Worm (Caenorhabditis elegans) whole organism, L3 larva: ENCODE data around the gene Y39A3CL.3.
A peak's percentile ranks its signal among the peaks of the same experiment; 100 is the strongest.

Source experiments
- aly-2 ChIP-seq: fragments of 150-350 bp; optimal IDR thresholded peaks from 2 replicates; lab custom pipeline; 2014; ENCODE audit warnings: missing biosample characterization, missing genetic modification characterization
- ama-1 ChIP-seq: fragments of 150-350 bp; optimal IDR thresholded peaks from 2 replicates; lab custom pipeline; 2018
- ceh-16 ChIP-seq: sonication (generic microtip); optimal IDR thresholded peaks from 2 replicates; lab custom pipeline; 2017; ENCODE audit warnings: missing biosample characterization, missing genetic modification characterization
- ceh-82 ChIP-seq: fragments of 150-350 bp; optimal IDR thresholded peaks from 2 replicates; lab custom pipeline; 2014; ENCODE audit warnings: missing biosample characterization, missing genetic modification characterization
- egl-5 ChIP-seq: fragments of 150-350 bp; optimal IDR thresholded peaks from 2 replicates; lab custom pipeline; 2017; ENCODE audit warnings: missing biosample characterization, missing genetic modification reagents, missing genetic modification characterization, inconsistent platforms
- elt-1 ChIP-seq: fragments of 150-350 bp; optimal IDR thresholded peaks from 2 replicates; lab custom pipeline; 2014; ENCODE audit warnings: missing biosample characterization, missing genetic modification characterization
- elt-2 ChIP-seq: sonication (generic microtip); optimal IDR thresholded peaks from 2 replicates; lab custom pipeline; 2016; ENCODE audit warnings: missing genetic modification reagents, mild to moderate bottlenecking, missing genetic modification characterization, missing compliant biosample characterization
- fkh-10 ChIP-seq: sonication (generic microtip); optimal IDR thresholded peaks from 2 replicates; lab custom pipeline; 2017; ENCODE audit warnings: missing biosample characterization, missing genetic modification reagents, missing genetic modification characterization
- fkh-2 ChIP-seq: fragments of 150-350 bp; optimal IDR thresholded peaks from 2 replicates; lab custom pipeline; 2014; ENCODE audit warnings: missing biosample characterization, missing genetic modification reagents, missing genetic modification characterization
- lin-15B ChIP-seq: fragments of 150-350 bp; optimal IDR thresholded peaks from 2 replicates; lab custom pipeline; 2014; ENCODE audit warnings: missing biosample characterization, missing genetic modification characterization
- lsy-12 ChIP-seq: sonication (generic microtip); optimal IDR thresholded peaks from 2 replicates; lab custom pipeline; 2016; ENCODE audit warnings: mild to moderate bottlenecking, missing genetic modification characterization, missing compliant biosample characterization
- mdl-1 ChIP-seq: fragments of 150-350 bp; optimal IDR thresholded peaks from 2 replicates; lab custom pipeline; 2014; ENCODE audit warnings: missing biosample characterization, missing genetic modification characterization
- mml-1 ChIP-seq: fragments of 150-350 bp; sonication (generic microtip); optimal IDR thresholded peaks from 3 replicates; lab custom pipeline; 2014; ENCODE audit warnings: missing biosample characterization, missing genetic modification characterization
- nfya-1 ChIP-seq: sonication (generic microtip); optimal IDR thresholded peaks from 2 replicates; lab custom pipeline; 2017; ENCODE audit warnings: missing genetic modification characterization, mild to moderate bottlenecking, missing compliant biosample characterization, antibody characterized with exemption, moderate library complexity; ENCODE audit not compliant: insufficient read depth
- nhr-12 ChIP-seq: fragments of 150-350 bp; optimal IDR thresholded peaks from 2 replicates; lab custom pipeline; 2014; ENCODE audit warnings: missing biosample characterization, missing genetic modification characterization
- nhr-23 ChIP-seq: fragments of 150-350 bp; optimal IDR thresholded peaks from 2 replicates; lab custom pipeline; 2014; ENCODE audit warnings: missing biosample characterization, missing genetic modification reagents, missing genetic modification characterization
- nhr-237 ChIP-seq: fragments of 150-350 bp; optimal IDR thresholded peaks from 2 replicates; lab custom pipeline; 2014; ENCODE audit warnings: missing biosample characterization, missing genetic modification characterization
- nhr-25 ChIP-seq: sonication (generic microtip); optimal IDR thresholded peaks from 2 replicates; lab custom pipeline; 2017; ENCODE audit warnings: missing biosample characterization, missing genetic modification characterization
- nhr-28 ChIP-seq: fragments of 150-350 bp; optimal IDR thresholded peaks from 2 replicates; lab custom pipeline; 2014; ENCODE audit warnings: missing biosample characterization, missing genetic modification characterization
- nhr-43 ChIP-seq: sonication (generic microtip); optimal IDR thresholded peaks from 2 replicates; lab custom pipeline; 2016; ENCODE audit warnings: mild to moderate bottlenecking, missing genetic modification characterization, missing compliant biosample characterization; ENCODE audit not compliant: poor library complexity, severe bottlenecking
- nhr-67 ChIP-seq: fragments of 150-350 bp; optimal IDR thresholded peaks from 2 replicates; lab custom pipeline; 2014; ENCODE audit warnings: missing biosample characterization, missing genetic modification characterization
- pha-4 ChIP-seq: fragments of 150-350 bp; optimal IDR thresholded peaks from 2 replicates; lab custom pipeline; 2014; ENCODE audit warnings: missing biosample characterization, missing genetic modification reagents, missing genetic modification characterization
- sea-2 ChIP-seq: fragments of 150-350 bp; sonication (generic microtip); optimal IDR thresholded peaks from 4 replicates; lab custom pipeline; 2014; ENCODE audit warnings: missing biosample characterization, missing genetic modification reagents, missing genetic modification characterization
- snpc-4 ChIP-seq: fragments of 150-350 bp; optimal IDR thresholded peaks from 2 replicates; lab custom pipeline; 2014; ENCODE audit warnings: missing biosample characterization, missing genetic modification characterization
- unc-62 ChIP-seq: fragments of 150-350 bp; sonication (generic microtip); optimal IDR thresholded peaks from 4 replicates; lab custom pipeline; 2014; ENCODE audit warnings: missing biosample characterization, missing genetic modification reagents, missing genetic modification characterization
- ztf-11 ChIP-seq: fragments of 150-350 bp; optimal IDR thresholded peaks from 2 replicates; lab custom pipeline; 2014; ENCODE audit warnings: missing biosample characterization, missing genetic modification characterization

Y39A3CL.3 gene

ce11 chrIII:1777468-1777867 lies at the start of gene Y39A3CL.3:
TSS of gene Y39A3CL.3 (plus strand) at chrIII:1777802.
- TF ChIP-seq lin-15B (tag; lab: Kevin White, UChicago) (peak; percentile 12), nhr-23 (peak; percentile 2), ceh-16 (tag; lab: Kevin White, UChicago) (no peak), mml-1 (no peak), nfya-1 (tag; lab: Kevin White, UChicago) (peak; percentile 55), pha-4 (tag; lab: Kevin White, UChicago) (peak; percentile 34)

- TF ChIP-seq elt-2 (tag; lab: Kevin White, UChicago), result no peak
- TF ChIP-seq fkh-10 (GFP tag; lab: Kevin White, UChicago), result peak; percentile 54
These were observed 45.8 kb upstream of the Y39A3CL.3 start for ce11 chrIII:1731850-1732249.

ce11 chrIII:1733001-1733400 lies 44.6 kb upstream of the Y39A3CL.3 start, which contains the start of gene ser-4:
TSS of gene ser-4 (minus strand) at chrIII:1733101.
- TF ChIP-seq elt-2 (tag; lab: Kevin White, UChicago) (no peak), mdl-1 (tag; lab: Kevin White, UChicago) (no peak)

ce11 chrIII:1733412-1733811 lies 44.2 kb upstream of the Y39A3CL.3 start:
- TF ChIP-seq nhr-12 (tag; lab: Kevin White, UChicago) (no peak), nhr-237 (no peak), fkh-10 (GFP tag; lab: Kevin White, UChicago) (peak; percentile 37)

DNA sequence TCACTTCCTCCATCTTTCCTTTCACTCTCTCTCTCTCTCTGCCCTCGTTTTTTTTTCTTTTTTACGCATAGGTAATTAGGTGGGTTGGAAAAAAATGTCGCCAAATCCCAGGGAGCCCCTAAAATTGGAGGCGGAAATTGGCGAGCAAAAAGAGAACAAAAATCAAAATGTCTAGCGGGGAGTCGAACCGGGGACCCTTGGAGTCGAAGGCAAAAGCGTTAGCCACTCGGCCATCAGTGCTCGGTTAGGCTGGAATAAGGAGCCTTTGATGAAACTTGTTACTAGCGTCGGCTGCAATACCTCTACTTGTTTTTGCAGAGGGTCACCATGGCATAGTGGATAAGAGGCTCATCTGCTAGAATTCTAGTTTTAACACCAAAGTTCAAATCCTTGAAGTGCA lies 34.5 kb upstream of the Y39A3CL.3 start:
- no peak for TF ChIP-seq elt-1 (tag; lab: Kevin White, UChicago)
- no peak for TF ChIP-seq fkh-2 (tag; lab: Kevin White, UChicago)
- no peak for TF ChIP-seq egl-5
- no peak for TF ChIP-seq unc-62
- TF ChIP-seq nhr-28, result no peak
- TF ChIP-seq lin-15B (tag; lab: Kevin White, UChicago), result no peak
- no peak for TF ChIP-seq snpc-4 (tag; lab: Kevin White, UChicago)
- TF ChIP-seq ceh-82 (tag; lab: Kevin White, UChicago), result no peak

ce11 chrIII:1743488-1744020 lies 34.0 kb upstream of the Y39A3CL.3 start:
- TF ChIP-seq aly-2 (tag; lab: Kevin White, UChicago) (no peak), nhr-67 (tag; lab: Kevin White, UChicago) (no peak), unc-62 (no peak), nhr-12 (tag; lab: Kevin White, UChicago) (no peak), nhr-43 (no peak), ztf-11 (tag; lab: Kevin White, UChicago) (no peak), elt-1 (tag; lab: Kevin White, UChicago) (no peak), fkh-10 (GFP tag; lab: Kevin White, UChicago) (no peak), nhr-25 (no peak), sea-2 (GFP tag; lab: Kevin White, UChicago) (no peak), lsy-12 (tag; lab: Kevin White, UChicago) (no peak)

ce11 chrIII:1744486-1744885 lies 33.1 kb upstream of the Y39A3CL.3 start:
- TF ChIP-seq ceh-16 (tag; lab: Kevin White, UChicago), result no peak
- no peak for TF ChIP-seq pha-4 (tag; lab: Kevin White, UChicago)

DNA sequence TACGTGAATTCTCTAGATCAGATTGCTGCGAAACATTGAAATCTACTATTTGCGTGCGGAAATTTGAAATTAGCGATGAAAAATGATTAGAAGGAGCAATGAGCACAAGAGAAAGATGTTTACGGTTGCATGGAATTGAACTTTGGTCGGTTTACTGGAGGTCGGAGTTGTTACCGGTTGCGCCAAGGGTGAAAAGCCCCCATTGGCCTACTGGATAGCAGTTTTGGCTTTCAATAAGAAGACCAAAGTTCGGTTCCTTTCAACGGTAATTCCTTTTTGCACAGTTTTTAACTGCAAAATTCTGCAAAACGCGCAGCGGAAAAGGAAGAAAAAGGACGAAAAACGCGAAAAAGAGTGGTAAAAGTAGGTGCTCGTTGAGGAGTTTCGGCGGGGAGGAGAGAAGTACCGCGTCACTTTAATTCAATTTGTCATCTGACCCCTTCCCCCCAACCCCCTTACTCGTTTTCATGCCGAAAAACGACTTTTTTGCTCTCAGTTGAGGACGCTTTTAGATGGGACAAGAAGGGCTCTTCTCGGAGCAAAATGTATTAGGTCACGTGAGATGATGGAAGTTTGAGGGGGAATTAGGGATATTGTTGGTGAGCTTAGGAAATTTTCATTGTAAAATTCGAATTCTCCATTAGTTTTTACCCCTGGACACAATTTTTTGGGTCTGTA lies 32.0 kb upstream of the Y39A3CL.3 start:
- TF ChIP-seq ama-1 (lab: Kevin White, UChicago) (no peak), nhr-43 (no peak), sea-2 (GFP tag; lab: Kevin White, UChicago) (no peak), fkh-10 (GFP tag; lab: Kevin White, UChicago) (peak; percentile 72), ceh-16 (tag; lab: Kevin White, UChicago) (no peak)
